Worm (Caenorhabditis elegans) whole organism, L2 larva: ENCODE data around the gene srbc-12.

Experiments used
- R02D3.7 ChIP-seq: fragments of 150-350 bp; optimal IDR thresholded peaks from 2 replicates; lab custom pipeline; 2014; ENCODE audit warnings: missing biosample characterization, missing genetic modification characterization
- Y55F3AM.14 ChIP-seq: fragments of 200-800 bp; sonication (Bioruptor generic); optimal IDR thresholded peaks from 2 replicates; lab custom pipeline; 2018; ENCODE audit warnings: mild to moderate bottlenecking, missing genetic modification characterization, missing compliant biosample characterization
- alr-1 ChIP-seq: fragments of 150-350 bp; optimal IDR thresholded peaks from 2 replicates; lab custom pipeline; 2014; ENCODE audit warnings: missing biosample characterization, missing genetic modification characterization
- dmd-4 ChIP-seq: sonication (generic microtip); optimal IDR thresholded peaks from 2 replicates; lab custom pipeline; 2017; ENCODE audit warnings: missing biosample characterization, missing genetic modification characterization
- mab-5 ChIP-seq: fragments of 150-350 bp; optimal IDR thresholded peaks from 2 replicates; lab custom pipeline; 2014; ENCODE audit warnings: missing biosample characterization, missing genetic modification characterization
- mdl-1 ChIP-seq, 2 experiments: fragments of 150-350 bp in 1 of 2; sonication (generic microtip) in 1 of 2; optimal IDR thresholded peaks; 2 replicates each; lab custom pipeline; 2017; ENCODE audit warnings: missing biosample characterization in 2 of 2, missing genetic modification characterization in 2 of 2
- nhr-11 ChIP-seq: fragments of 150-350 bp; optimal IDR thresholded peaks from 2 replicates; lab custom pipeline; 2014; ENCODE audit warnings: missing biosample characterization, missing genetic modification characterization
- nhr-12 ChIP-seq: fragments of 150-350 bp; optimal IDR thresholded peaks from 2 replicates; lab custom pipeline; 2014; ENCODE audit warnings: missing biosample characterization, missing genetic modification characterization
- nhr-23 ChIP-seq: fragments of 150-350 bp; optimal IDR thresholded peaks from 2 replicates; lab custom pipeline; 2014; ENCODE audit warnings: missing biosample characterization, missing genetic modification reagents, missing genetic modification characterization
- nhr-25 ChIP-seq: fragments of 150-350 bp; sonication (generic microtip); optimal IDR thresholded peaks from 3 replicates; lab custom pipeline; 2014; ENCODE audit warnings: missing biosample characterization, missing genetic modification characterization
- sma-3 ChIP-seq: sonication (generic microtip); optimal IDR thresholded peaks from 2 replicates; lab custom pipeline; 2016; ENCODE audit warnings: missing genetic modification reagents, missing genetic modification characterization, missing compliant biosample characterization
- unc-39 ChIP-seq: fragments of 150-350 bp; optimal IDR thresholded peaks from 2 replicates; lab custom pipeline; 2014; ENCODE audit warnings: missing biosample characterization, missing genetic modification characterization
- unc-62 ChIP-seq: fragments of 150-350 bp; optimal IDR thresholded peaks from 2 replicates; lab custom pipeline; 2014; ENCODE audit warnings: missing biosample characterization, missing genetic modification reagents, missing genetic modification characterization
- zag-1 ChIP-seq: fragments of 150-350 bp; optimal IDR thresholded peaks from 2 replicates; lab custom pipeline; 2014; ENCODE audit warnings: missing biosample characterization, missing genetic modification characterization

- TF ChIP-seq unc-39 (tag; lab: Kevin White, UChicago) (no peak), mdl-1 (tag; optimal IDR thresholded peaks at IDR 0.05; lab: Kevin White, UChicago) (no peak), sma-3 (no peak), nhr-25 (tag; lab: Kevin White, UChicago) (no peak), mab-5 (tag; lab: Kevin White, UChicago) (no peak), dmd-4 (tag; lab: Kevin White, UChicago) (no peak), alr-1 (tag; lab: Kevin White, UChicago) (no peak), nhr-23 (tag; lab: Kevin White, UChicago) (no peak), unc-62 (GFP tag; lab: Kevin White, UChicago) (no peak), nhr-11 (no peak), zag-1 (tag; lab: Kevin White, UChicago) (no peak), R02D3.7 (no peak), nhr-12 (tag; lab: Kevin White, UChicago) (no peak), Y55F3AM.14 (GFP tag; lab: Kevin White, UChicago) (no peak)
These were observed 29.0 kb downstream of the srbc-12 start, which contains the start of gene T02B11.8 for ce11 chrV:878567-878966.
